Worm (Caenorhabditis elegans): ENCODE results near the gene F13H8.5.

The F13H8.5 gene

DNA sequence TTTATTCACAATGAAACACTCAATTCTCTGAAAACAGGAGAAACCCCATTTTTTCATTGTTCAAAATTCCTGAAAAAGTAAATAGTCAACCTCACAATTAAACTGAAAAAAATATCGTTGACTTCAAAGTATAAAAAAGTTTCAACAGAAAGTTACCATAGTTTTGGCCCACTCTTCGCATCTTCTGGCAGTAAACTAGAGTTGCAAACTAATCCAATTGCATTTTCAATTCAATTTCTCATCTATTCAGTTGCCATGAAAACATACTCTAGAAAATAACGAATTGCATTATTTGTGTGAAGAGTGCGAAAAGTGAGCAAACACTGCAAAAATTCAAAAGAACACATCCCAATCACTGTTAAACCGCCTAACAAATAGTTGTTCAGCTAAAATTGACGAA lies 7.8 kb upstream of the F13H8.5 start, which contains the start of gene F13H8.3:
TSS of gene F13H8.3 (plus strand) at position 301 of the 400 bp plus-strand sequence.
- TF ChIP-seq nhr-42 (GFP tag; IDR thresholded peaks at IDR 0.05) (no peak), lin-29 (GFP tag; IDR thresholded peaks at IDR 0.05) (no peak), F26F4.8 (GFP tag; conservative IDR thresholded peaks at IDR 0.05) (no peak), F37D6.2 (tag; optimal IDR thresholded peaks at IDR 0.05) (no peak), aly-2 (tag; optimal IDR thresholded peaks at IDR 0.05) (no peak), php-3 (GFP tag; IDR thresholded peaks at IDR 0.05) (no peak), Y75B8A.6 (GFP tag; IDR thresholded peaks at IDR 0.05) (no peak), spr-1 (tag; optimal IDR thresholded peaks at IDR 0.05) (no peak), aha-1 (tag) (no peak), unc-62 (GFP tag; optimal IDR thresholded peaks at IDR 0.05 in 1 of 2) (no peak), unc-62 (tag; optimal IDR thresholded peaks at IDR 0.05) (no peak), fos-1 (tag; optimal IDR thresholded peaks at IDR 0.05) (no peak), egl-43 (GFP tag; IDR thresholded peaks at IDR 0.05) (no peak), dmd-6 (GFP tag; IDR thresholded peaks at IDR 0.05) (no peak), snpc-4 (tag; optimal IDR thresholded peaks at IDR 0.05) (no peak), F49E8.2 (tag; optimal IDR thresholded peaks at IDR 0.05; ENCODE audit: borderline replicate concordance) (no peak), lin-1 (GFP tag; IDR thresholded peaks at IDR 0.05) (no peak)

ce11 chrII:6262222-6262621 lies 6.3 kb upstream of the F13H8.5 start, which contains the start of gene F13H8.12:
Gene F13H8.12 (plus strand): TSS chrII:6262522.
- TF ChIP-seq tra-1 (GFP tag; IDR thresholded peaks at IDR 0.05) (no peak), nhr-48 (tag; optimal IDR thresholded peaks at IDR 0.05) (no peak), lin-38 (GFP tag; IDR thresholded peaks at IDR 0.05) (no peak), ama-1 (optimal IDR thresholded peaks at IDR 0.05) (no peak), R02D3.7 (tag; optimal IDR thresholded peaks at IDR 0.05) (no peak), ZK337.2 (GFP tag; IDR thresholded peaks at IDR 0.05) (no peak), madf-5 (GFP tag; IDR thresholded peaks at IDR 0.05) (no peak), ztf-11 (tag; optimal IDR thresholded peaks at IDR 0.05) (no peak), lin-29 (GFP tag; IDR thresholded peaks at IDR 0.05) (no peak), ceh-28 (tag; optimal IDR thresholded peaks at IDR 0.05) (no peak), mxl-3 (GFP tag; optimal IDR thresholded peaks at IDR 0.05) (no peak)

DNA sequence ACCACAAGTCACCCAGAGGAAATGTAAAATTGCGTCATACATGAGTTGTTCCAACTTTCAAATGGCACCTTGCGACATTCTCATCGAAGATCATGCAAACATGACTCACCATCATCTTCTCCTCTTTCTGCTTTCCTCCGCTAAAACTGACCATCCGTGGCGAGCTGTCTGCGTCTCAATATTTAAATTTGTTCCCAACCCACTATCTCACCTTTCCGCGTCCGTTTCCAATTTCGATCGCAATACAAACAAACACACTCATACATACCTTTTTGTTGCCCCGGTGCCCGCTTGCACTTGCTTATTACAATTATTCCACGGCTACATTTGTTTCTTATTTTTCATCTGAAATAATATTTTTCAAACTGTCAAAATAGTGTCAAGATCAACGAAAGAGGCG lies 4.8 kb upstream of the F13H8.5 start, which contains the start of gene nmgp-1:
TSS of gene nmgp-1 (plus strand) at position 174 of the 400 bp plus-strand sequence.
- TF ChIP-seq unc-62 (GFP tag; optimal IDR thresholded peaks at IDR 0.05 in 1 of 2) (no peak), unc-62 (tag; optimal IDR thresholded peaks at IDR 0.05) (no peak), nhr-6 (tag; optimal IDR thresholded peaks at IDR 0.05) (peak; percentile 38), mdt-29 (GFP tag; IDR thresholded peaks at IDR 0.05) (no peak), dve-1 (tag; optimal IDR thresholded peaks at IDR 0.05; ENCODE audit: insufficient read depth) (peak; percentile 30), nhr-111 (GFP tag; optimal IDR thresholded peaks at IDR 0.05) (no peak), hlh-30 (tag; optimal IDR thresholded peaks at IDR 0.05; ENCODE audit: insufficient read depth) (peak; percentile 1), hlh-11 (tag; optimal IDR thresholded peaks at IDR 0.05) (peak; percentile 36), nhr-28 (tag; optimal IDR thresholded peaks at IDR 0.05) (no peak), daf-16 (GFP tag; optimal IDR thresholded peaks at IDR 0.05) (no peak), daf-16 (tag; optimal IDR thresholded peaks at IDR 0.05) (peak; percentile 55), aha-1 (tag) (peak; percentile 76), attf-4 (tag; optimal IDR thresholded peaks at IDR 0.05) (no peak), lin-15B (tag; optimal IDR thresholded peaks at IDR 0.05) (no peak), mes-2 (tag; optimal IDR thresholded peaks at IDR 0.05; ENCODE audit: poor library complexity, severe bottlenecking) (peak; percentile 42)

Measured in whole organism, L4 larva.